Worm (Caenorhabditis elegans): ENCODE data around the gene Y32F6A.4.
A peak's percentile ranks its signal among the peaks of the same experiment; 100 is the strongest.

The Y32F6A.4 gene

ce11 chrV:10466607-10467092 is 32.8 kb upstream of the Y32F6A.4 start (continued):
- TF ChIP-seq lin-13 (GFP tag; optimal IDR thresholded peaks at IDR 0.05) (peak; percentile 89), ztf-1 (GFP tag; conservative IDR thresholded peaks at IDR 0.05) (no peak), Y55F3AM.14 (GFP tag; optimal IDR thresholded peaks at IDR 0.05) (peak; percentile 97), alr-1 (tag; optimal IDR thresholded peaks at IDR 0.05) (peak; percentile 86), unc-39 (tag; optimal IDR thresholded peaks at IDR 0.05) (no peak), lin-11 (tag; optimal IDR thresholded peaks at IDR 0.05) (peak; percentile 87), sem-4 (tag; optimal IDR thresholded peaks at IDR 0.05) (peak; percentile 97), elt-3 (tag; optimal IDR thresholded peaks at IDR 0.05) (no peak), nhr-6 (tag; optimal IDR thresholded peaks at IDR 0.05) (peak; percentile 96), nhr-10 (tag; optimal IDR thresholded peaks at IDR 0.05) (peak; percentile 44), zag-1 (tag; optimal IDR thresholded peaks at IDR 0.05) (peak; percentile 95), nhr-237 (tag; optimal IDR thresholded peaks at IDR 0.05) (no peak), nhr-77 (tag; optimal IDR thresholded peaks at IDR 0.05) (peak; percentile 70), lsy-2 (tag; optimal IDR thresholded peaks at IDR 0.05) (peak; percentile 71 to 94), egl-27 (tag; optimal IDR thresholded peaks at IDR 0.05) (peak; percentile 96)

- TF ChIP-seq zag-1 (tag; optimal IDR thresholded peaks at IDR 0.05): no peak
- TF ChIP-seq blmp-1 (tag; optimal IDR thresholded peaks at IDR 0.05; ENCODE audit: insufficient read depth): no peak
- no peak for TF ChIP-seq ceh-16 (tag; optimal IDR thresholded peaks at IDR 0.05)
- TF ChIP-seq nhr-21 (tag; optimal IDR thresholded peaks at IDR 0.05): peak; percentile 29
- TF ChIP-seq ceh-82 (tag; optimal IDR thresholded peaks at IDR 0.05): no peak
- no peak for TF ChIP-seq fos-1 (tag; optimal IDR thresholded peaks at IDR 0.05)
- no peak for TF ChIP-seq lin-39 (tag; optimal IDR thresholded peaks at IDR 0.05)
- TF ChIP-seq mab-5 (tag; optimal IDR thresholded peaks at IDR 0.05): no peak
- TF ChIP-seq lin-11 (tag; optimal IDR thresholded peaks at IDR 0.05): no peak
- no peak for TF ChIP-seq unc-39 (tag; optimal IDR thresholded peaks at IDR 0.05)
- TF ChIP-seq crh-2 (tag; optimal IDR thresholded peaks at IDR 0.05): peak; percentile 13
- TF ChIP-seq lsy-2 (tag; optimal IDR thresholded peaks at IDR 0.05): peak in 1 of 2 experiments; percentile 57
- TF ChIP-seq mdl-1 (tag; optimal IDR thresholded peaks at IDR 0.05): no peak
- TF ChIP-seq egl-27 (tag; optimal IDR thresholded peaks at IDR 0.05): no peak
- no peak for TF ChIP-seq nhr-129 (tag; optimal IDR thresholded peaks at IDR 0.05)
- TF ChIP-seq nhr-12 (tag; optimal IDR thresholded peaks at IDR 0.05): no peak
- TF ChIP-seq alr-1 (tag; optimal IDR thresholded peaks at IDR 0.05): no peak
- peak; percentile 61 for TF ChIP-seq sma-9 (GFP tag; optimal IDR thresholded peaks at IDR 0.05)
- TF ChIP-seq sma-9 (tag; optimal IDR thresholded peaks at IDR 0.05): no peak
- no peak for TF ChIP-seq elt-1 (tag; optimal IDR thresholded peaks at IDR 0.05)
- no peak for TF ChIP-seq nhr-237 (tag; optimal IDR thresholded peaks at IDR 0.05)
- TF ChIP-seq C34F6.9 (tag; optimal IDR thresholded peaks at IDR 0.05): peak; percentile 50
- no peak for TF ChIP-seq F13H6.1 (tag; optimal IDR thresholded peaks at IDR 0.05)
- TF ChIP-seq ZK546.5 (tag; optimal IDR thresholded peaks at IDR 0.05): no peak
- no peak for TF ChIP-seq ztf-11 (tag; optimal IDR thresholded peaks at IDR 0.05)
- TF ChIP-seq nhr-77 (tag; optimal IDR thresholded peaks at IDR 0.05): no peak
- TF ChIP-seq sem-4 (tag; optimal IDR thresholded peaks at IDR 0.05): no peak
Measured at ce11 chrV:10465478-10465877, 31.6 kb upstream of the Y32F6A.4 start.

- TF ChIP-seq nhr-129 (tag; optimal IDR thresholded peaks at IDR 0.05): peak; percentile 19
- TF ChIP-seq C34F6.9 (tag; optimal IDR thresholded peaks at IDR 0.05): peak; percentile 50
- peak in 1 of 2 experiments; percentile 41 for TF ChIP-seq lsy-2 (tag; optimal IDR thresholded peaks at IDR 0.05)
- peak; percentile 0 for TF ChIP-seq nhr-25 (tag; optimal IDR thresholded peaks at IDR 0.05)
- TF ChIP-seq crh-2 (tag; optimal IDR thresholded peaks at IDR 0.05): peak; percentile 19
- TF ChIP-seq elt-1 (tag; optimal IDR thresholded peaks at IDR 0.05): no peak
- no peak for TF ChIP-seq sma-3 (GFP tag; optimal IDR thresholded peaks at IDR 0.05)
- TF ChIP-seq peb-1 (tag; optimal IDR thresholded peaks at IDR 0.05): no peak
Measured at ce11 chrV:10464746-10465145, 30.9 kb upstream of the Y32F6A.4 start.

- TF ChIP-seq F13H6.1 (tag; optimal IDR thresholded peaks at IDR 0.05) (no peak), elt-1 (tag; optimal IDR thresholded peaks at IDR 0.05) (no peak), sma-9 (GFP tag; optimal IDR thresholded peaks at IDR 0.05) (no peak), sma-9 (tag; optimal IDR thresholded peaks at IDR 0.05) (no peak), nhr-77 (tag; optimal IDR thresholded peaks at IDR 0.05) (no peak), lin-39 (tag; optimal IDR thresholded peaks at IDR 0.05) (no peak)
Measured at ce11 chrV:10464160-10464559, 30.3 kb upstream of the Y32F6A.4 start.
